Fruit fly (Drosophila melanogaster): ENCODE results near the gene Cht7.

Gene Cht7

DNA sequence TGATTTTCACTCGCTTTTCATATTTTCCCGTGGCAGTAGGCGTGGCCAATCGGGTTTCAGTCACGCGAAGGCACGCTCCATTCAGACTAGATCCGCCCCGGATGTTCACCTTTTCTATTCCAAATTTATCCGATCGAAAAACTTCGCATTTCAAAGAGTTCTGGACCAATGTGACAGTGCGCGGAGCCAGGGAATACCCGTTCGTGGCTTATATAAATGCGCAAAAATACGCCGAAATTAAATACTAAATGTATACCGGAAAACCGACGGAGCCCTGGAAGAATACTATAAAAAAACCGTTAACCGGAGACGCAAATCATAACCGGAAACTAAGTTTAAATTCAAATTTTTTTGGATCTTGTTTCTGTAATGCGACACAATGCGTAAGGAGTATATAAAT, 20.8 kb upstream of the Cht7 start, which contains the start of gene promL (continued):
- TF ChIP-seq btn (GFP tag; optimal IDR thresholded peaks at IDR 0.05) (peak; percentile 16), crp (GFP tag; optimal IDR thresholded peaks at IDR 0.05) (peak in 1 of 2 experiments; percentile 30), CG42726 (GFP tag; IDR thresholded peaks at IDR 0.05; ENCODE audit: partially characterized antibody) (peak; percentile 48; the same call in 1 of the 2 replicates), exex (tag; optimal IDR thresholded peaks at IDR 0.05) (no peak), Neu2 (GFP tag; optimal IDR thresholded peaks at IDR 0.05; ENCODE audit: borderline replicate concordance) (no peak), pros (GFP tag; optimal IDR thresholded peaks at IDR 0.05) (no peak), CG12219 (GFP tag; optimal IDR thresholded peaks at IDR 0.05) (peak; percentile 39), TFAM (GFP tag; optimal IDR thresholded peaks at IDR 0.05) (no peak), pan (optimal IDR thresholded peaks at IDR 0.05) (no peak), pan (GFP tag; optimal IDR thresholded peaks at IDR 0.05 in 1 of 2, IDR thresholded peaks at IDR 0.05 in 1 of 2) (peak in 1 of 2 experiments; percentile 30), CG14710 (tag; optimal IDR thresholded peaks at IDR 0.05) (peak; percentile 75), zf30C (GFP tag; optimal IDR thresholded peaks at IDR 0.05) (peak; percentile 23), Ada2b (GFP tag; IDR thresholded peaks at IDR 0.05) (peak; percentile 29; the same call in 1 of the 2 replicates), Rfx (GFP tag; IDR thresholded peaks at IDR 0.05) (peak; percentile 77), disco-r (GFP tag; optimal IDR thresholded peaks at IDR 0.05) (peak; percentile 32), klu (GFP tag; IDR thresholded peaks at IDR 0.05) (no peak), CG3407 (GFP tag; optimal IDR thresholded peaks at IDR 0.05) (peak; percentile 39), CG12299 (tag; optimal IDR thresholded peaks at IDR 0.05) (peak; percentile 48), CG4404 (GFP tag; IDR thresholded peaks at IDR 0.05) (no peak), CG18011 (GFP tag; optimal IDR thresholded peaks at IDR 0.05) (peak; percentile 3), caup (GFP tag; optimal IDR thresholded peaks at IDR 0.05; ENCODE audit: severe bottlenecking) (peak; percentile 76), CG9437 (GFP tag; optimal IDR thresholded peaks at IDR 0.05) (peak; percentile 50), Chrac-16 (GFP tag; optimal IDR thresholded peaks at IDR 0.05) (no peak), CG32772 (GFP tag; IDR thresholded peaks at IDR 0.05) (no peak), ham (GFP tag; IDR thresholded peaks at IDR 0.05) (no peak), CG11560 (tag; IDR thresholded peaks at IDR 0.05) (no peak), Gsc (GFP tag; IDR thresholded peaks at IDR 0.05) (no peak), CG1603 (tag; optimal IDR thresholded peaks at IDR 0.05) (peak; percentile 83), chm (GFP tag; IDR thresholded peaks at IDR 0.05) (no peak; the same call in 1 of the 2 replicates), CG8765 (GFP tag; IDR thresholded peaks at IDR 0.05) (no peak), zen (tag; optimal IDR thresholded peaks at IDR 0.05) (peak; percentile 12), CG8944 (GFP tag; optimal IDR thresholded peaks at IDR 0.05) (no peak), CG31388 (GFP tag; optimal IDR thresholded peaks at IDR 0.05) (no peak), Side (GFP tag; optimal IDR thresholded peaks at IDR 0.05) (peak; percentile 57), ci (GFP tag; IDR thresholded peaks at IDR 0.05) (peak; percentile 89), CrebB (tag; optimal IDR thresholded peaks at IDR 0.05) (peak; percentile 70), ato (GFP tag; IDR thresholded peaks at IDR 0.05; ENCODE audit: partially characterized antibody) (0 out of 2 replicates have a peak, but pooled peaks have one; percentile 9), prd (optimal IDR thresholded peaks at IDR 0.05) (no peak), prd (GFP tag; IDR thresholded peaks at IDR 0.05) (no peak), CG30431 (GFP tag; optimal IDR thresholded peaks at IDR 0.05) (no peak), sug (tag; optimal IDR thresholded peaks at IDR 0.05) (peak; percentile 71), MESR4 (GFP tag; optimal IDR thresholded peaks at IDR 0.05) (peak; percentile 89), sisA (GFP tag; IDR thresholded peaks at IDR 0.05) (no peak), vnd (GFP tag; IDR thresholded peaks at IDR 0.05; ENCODE audit: partially characterized antibody) (no peak), HmgD (GFP tag; optimal IDR thresholded peaks at IDR 0.05) (peak; percentile 33), YL-1 (GFP tag; optimal IDR thresholded peaks at IDR 0.05) (peak; percentile 90), Lpt (GFP tag; optimal IDR thresholded peaks at IDR 0.05) (no peak), Spps (tag; optimal IDR thresholded peaks at IDR 0.05) (peak; percentile 14), MBD-R2 (GFP tag; IDR thresholded peaks at IDR 0.05) (peak; percentile 85), en (GFP tag; optimal IDR thresholded peaks at IDR 0.05) (peak; percentile 7), Sry-δ (GFP tag; optimal IDR thresholded peaks at IDR 0.05) (peak; percentile 47)

Data from whole organism, embryonic.